Fruit fly (Drosophila melanogaster): ENCODE data around the gene CG15628.

- no peak for TF ChIP-seq woc (GFP tag; optimal IDR thresholded peaks at IDR 0.05)
- TF ChIP-seq foxo (GFP tag; optimal IDR thresholded peaks at IDR 0.05) = no peak
- no peak for TF ChIP-seq Abd-B (GFP tag; optimal IDR thresholded peaks at IDR 0.05)
- TF ChIP-seq h (GFP tag; optimal IDR thresholded peaks at IDR 0.05) = no peak
- TF ChIP-seq Dfd (GFP tag; optimal IDR thresholded peaks at IDR 0.05) = no peak
- no peak for TF ChIP-seq Hr78 (GFP tag; optimal IDR thresholded peaks at IDR 0.05)
- no peak for TF ChIP-seq lola (GFP tag; optimal IDR thresholded peaks at IDR 0.05)
- no peak for TF ChIP-seq fru (GFP tag; optimal IDR thresholded peaks at IDR 0.05)
- no peak for TF ChIP-seq Vsx2 (GFP tag; optimal IDR thresholded peaks at IDR 0.05; ENCODE audit: partially characterized antibody)
- TF ChIP-seq brk (GFP tag; optimal IDR thresholded peaks at IDR 0.05) = no peak
These were observed 8.9 kb downstream of the CG15628 start, which contains the start of gene Fnta for dm6 chr2L:4830490-4830889.
